Worm (Caenorhabditis elegans) whole organism, L4/young adult: ENCODE measurements around the gene pals-29.

Source experiments
- dao-5 ChIP-seq: sonication (generic microtip); optimal IDR thresholded peaks from 2 replicates; lab custom pipeline; 2016; ENCODE audit warnings: missing genotype, missing genetic modification characterization, moderate library complexity, missing compliant biosample characterization
- him-1 ChIP-seq: sonication (generic microtip); optimal IDR thresholded peaks from 2 replicates; lab custom pipeline; 2016; ENCODE audit warnings: missing genotype, missing genetic modification reagents, missing genetic modification characterization, missing compliant biosample characterization

ce11 chrIV:14534967-14535366, 7.5 kb downstream of the pals-29 start, which contains the start of gene T27E7.4:
- TF ChIP-seq him-1 (tag; lab: Kevin White, UChicago) (no peak), dao-5 (tag; lab: Kevin White, UChicago) (no peak)
